Worm (Caenorhabditis elegans): Measurements from ENCODE around the gene Y39A1A.3.
A peak's percentile ranks its signal among the peaks of the same experiment; 100 is the strongest.

The Y39A1A.3 gene

ce11 chrIII:10565926-10566325, 30.4 kb downstream of the Y39A1A.3 start, which contains the start of gene acdh-11:
Gene acdh-11 (plus strand): TSS chrIII:10566258.
- TF ChIP-seq sup-37 (GFP tag; optimal IDR thresholded peaks at IDR 0.05) (no peak), aly-2 (tag; optimal IDR thresholded peaks at IDR 0.05) (no peak), jun-1 (tag; optimal IDR thresholded peaks at IDR 0.05) (no peak), dsc-1 (tag; optimal IDR thresholded peaks at IDR 0.05) (no peak), isw-1 (GFP tag; IDR thresholded peaks at IDR 0.05) (no peak), swsn-7 (tag; optimal IDR thresholded peaks at IDR 0.05) (no peak), nhr-12 (tag; optimal IDR thresholded peaks at IDR 0.05) (no peak), ceh-88 (GFP tag; IDR thresholded peaks at IDR 0.05) (no peak), lin-35 (GFP tag; optimal IDR thresholded peaks at IDR 0.05) (peak in 1 of 2 experiments; percentile 19), skn-1 (tag; optimal IDR thresholded peaks at IDR 0.05) (no peak), ztf-4 (tag; optimal IDR thresholded peaks at IDR 0.05) (no peak), alr-1 (tag; optimal IDR thresholded peaks at IDR 0.05; ENCODE audit: borderline replicate concordance) (no peak), sox-4 (tag; optimal IDR thresholded peaks at IDR 0.05) (no peak), hlh-4 (tag; optimal IDR thresholded peaks at IDR 0.05) (no peak), elt-2 (tag; optimal IDR thresholded peaks at IDR 0.05) (peak; percentile 22), C04F5.9 (tag; optimal IDR thresholded peaks at IDR 0.05) (no peak), pax-3 (tag; optimal IDR thresholded peaks at IDR 0.05) (no peak), lsy-2 (tag; optimal IDR thresholded peaks at IDR 0.05) (peak in 1 of 2 experiments; percentile 7), nhr-11 (tag; optimal IDR thresholded peaks at IDR 0.05) (no peak), F16B12.6 (tag; optimal IDR thresholded peaks at IDR 0.05) (no peak), unc-86 (tag; optimal IDR thresholded peaks at IDR 0.05) (no peak), nhr-28 (tag; optimal IDR thresholded peaks at IDR 0.05) (no peak), ceh-63 (GFP tag; optimal IDR thresholded peaks at IDR 0.05) (no peak), tbx-2 (tag; optimal IDR thresholded peaks at IDR 0.05) (no peak), fkh-10 (GFP tag; optimal IDR thresholded peaks at IDR 0.05) (no peak), efl-3 (GFP tag; optimal IDR thresholded peaks at IDR 0.05) (no peak), snu-23 (GFP tag; optimal IDR thresholded peaks at IDR 0.05) (peak; percentile 29), irx-1 (tag; optimal IDR thresholded peaks at IDR 0.05) (no peak), lir-3 (tag; optimal IDR thresholded peaks at IDR 0.05; ENCODE audit: poor library complexity) (no peak), fkh-8 (tag; optimal IDR thresholded peaks at IDR 0.05) (no peak), ceh-82 (tag; optimal IDR thresholded peaks at IDR 0.05) (no peak), fos-1 (tag; optimal IDR thresholded peaks at IDR 0.05) (no peak), mep-1 (tag; optimal IDR thresholded peaks at IDR 0.05) (no peak), elt-3 (tag; optimal IDR thresholded peaks at IDR 0.05) (peak in 4 of 6 experiments; percentile 52 to 79 (median 77)), lin-14 (GFP tag; optimal IDR thresholded peaks at IDR 0.05) (no peak), vab-15 (tag; optimal IDR thresholded peaks at IDR 0.05) (no peak), ztf-11 (tag; optimal IDR thresholded peaks at IDR 0.05) (no peak), nhr-90 (tag; optimal IDR thresholded peaks at IDR 0.05; ENCODE audit: poor library complexity) (no peak), blmp-1 (tag; optimal IDR thresholded peaks at IDR 0.05) (peak; percentile 2), snpc-4 (tag; optimal IDR thresholded peaks at IDR 0.05) (no peak), lin-13 (GFP tag; optimal IDR thresholded peaks at IDR 0.05) (no peak), hpl-2 (GFP tag; optimal IDR thresholded peaks at IDR 0.05) (no peak), pqm-1 (tag; optimal IDR thresholded peaks at IDR 0.05) (no peak), mdl-1 (tag; optimal IDR thresholded peaks at IDR 0.05) (peak in 1 of 2 experiments; percentile 4), xbp-1 (tag; optimal IDR thresholded peaks at IDR 0.05) (no peak), nhr-20 (tag; optimal IDR thresholded peaks at IDR 0.05) (peak; percentile 36), mef-2 (tag; optimal IDR thresholded peaks at IDR 0.05) (no peak), unc-98 (GFP tag; IDR thresholded peaks at IDR 0.05) (no peak), dpl-1 (GFP tag; optimal IDR thresholded peaks at IDR 0.05) (no peak), ces-1 (GFP tag; optimal IDR thresholded peaks at IDR 0.05) (no peak), Y116A8C.19 (tag; optimal IDR thresholded peaks at IDR 0.05; ENCODE audit: borderline replicate concordance) (no peak), ceh-90 (tag; optimal IDR thresholded peaks at IDR 0.05) (no peak), efl-1 (optimal IDR thresholded peaks at IDR 0.05) (no peak), efl-1 (GFP tag; optimal IDR thresholded peaks at IDR 0.05 in 1 of 2) (no peak)

Data from whole organism, L1 larva.